Fruit fly (Drosophila melanogaster) ovary, adult (tissue): ENCODE data around the gene CG10005.
A peak's percentile ranks its signal among the peaks of the same experiment; 100 is the strongest.
"Not testable (repeated sequence)": the region's sequence is repeated elsewhere in the genome, so short reads cannot be mapped to it uniquely, and the experiment has no call there.

ENCODE experiments used
- CG17801 ChIP-seq: fragments of 200-800 bp; optimal IDR thresholded peaks from 2 replicates; lab custom pipeline; 2019; ENCODE audit warnings: missing biosample characterization, mild to moderate bottlenecking, missing genetic modification characterization, moderate library complexity; ENCODE audit not compliant: partially characterized antibody

CG10005 gene

dm6 chr3R:11979879-11980571, 3.0 kb upstream of the CG10005 start, which contains the start of gene CG18547:
Gene CG18547, minus strand, starts transcription at chr3R:11980390.
- TF ChIP-seq CG17801 (GFP tag; lab: Kevin White, UChicago), result peak; percentile 11

dm6 chr3R:11978278-11978677, 1.3 kb upstream of the CG10005 start:
- no peak for TF ChIP-seq CG17801 (GFP tag; lab: Kevin White, UChicago)

- TF ChIP-seq CG17801 (GFP tag; lab: Kevin White, UChicago), result no peak
Observed at dm6 chr3R:11977336-11977678, 310 bp upstream of the CG10005 start.

dm6 chr3R:11974631-11975030, 2.4 kb downstream of the CG10005 start, which contains the start of gene Tango9:
Gene Tango9, minus strand, starts transcription at chr3R:11974910.
- peak; percentile 39 for TF ChIP-seq CG17801 (GFP tag; lab: Kevin White, UChicago)

- TF ChIP-seq CG17801 (GFP tag; lab: Kevin White, UChicago), result no peak
Observed at dm6 chr3R:11973826-11974225, 3.2 kb downstream of the CG10005 start.

dm6 chr3R:11971394-11971793, 5.6 kb downstream of the CG10005 start, which contains the start of gene GC2:
Gene GC2, plus strand, starts transcription at chr3R:11971694.
- no peak for TF ChIP-seq CG17801 (GFP tag; lab: Kevin White, UChicago)

- no peak for TF ChIP-seq CG17801 (GFP tag; lab: Kevin White, UChicago)
Observed at dm6 chr3R:11969217-11969616, 7.8 kb downstream of the CG10005 start.

dm6 chr3R:11968030-11968753, 8.8 kb downstream of the CG10005 start:
- no peak for TF ChIP-seq CG17801 (GFP tag; lab: Kevin White, UChicago)

- peak; percentile 80 for TF ChIP-seq CG17801 (GFP tag; lab: Kevin White, UChicago)
Observed at dm6 chr3R:11967262-11968029, 9.6 kb downstream of the CG10005 start, which contains the start of the genes CG12213 and GC1. Gene CG12213, minus strand, starts transcription at chr3R:11967691. Gene GC1, plus strand, starts transcription at chr3R:11967708.

- TF ChIP-seq CG17801 (GFP tag; lab: Kevin White, UChicago), result no peak
Observed at dm6 chr3R:11964000-11964399, 13.0 kb downstream of the CG10005 start.

dm6 chr3R:11962739-11963214, 14.2 kb downstream of the CG10005 start, which contains the start of the genes CG3281 and aurA:
Gene CG3281, minus strand, starts transcription at chr3R:11962805.
Gene aurA, plus strand, starts transcription at chr3R:11963124.
- TF ChIP-seq CG17801 (GFP tag; lab: Kevin White, UChicago), result peak; percentile 77

- not testable (repeated sequence) for TF ChIP-seq CG17801 (GFP tag; lab: Kevin White, UChicago)
Observed at dm6 chr3R:11958235-11958634, 18.8 kb downstream of the CG10005 start, which contains the start of gene Hsp70Ab. Gene Hsp70Ab, plus strand, starts transcription at chr3R:11958535.

dm6 chr3R:11957388-11957787, 19.6 kb downstream of the CG10005 start:
- TF ChIP-seq CG17801 (GFP tag; lab: Kevin White, UChicago), result no peak

dm6 chr3R:11956444-11956843, 20.6 kb downstream of the CG10005 start, which contains the start of gene Hsp70Aa:
Gene Hsp70Aa, minus strand, starts transcription at chr3R:11956544.
- not testable (repeated sequence) for TF ChIP-seq CG17801 (GFP tag; lab: Kevin White, UChicago)
